Fruit fly (Drosophila melanogaster) whole organism, adult: Measurements from ENCODE around the gene Nubp1.

ENCODE experiments used
- CG1620 ChIP-seq: fragments of 200-800 bp; sonication (Bioruptor generic); optimal IDR thresholded peaks from 2 replicates; lab custom pipeline; 2016; ENCODE audit warnings: missing biosample characterization, missing genetic modification characterization
- CG5204 ChIP-seq: fragments of 200-800 bp; sonication (Bioruptor generic); optimal IDR thresholded peaks from 2 replicates; lab custom pipeline; 2016; ENCODE audit warnings: missing biosample characterization, missing genetic modification characterization
- toe ChIP-seq: fragments of 200-800 bp; sonication (Bioruptor generic); optimal IDR thresholded peaks from 2 replicates; lab custom pipeline; 2016; ENCODE audit warnings: missing biosample characterization, missing genetic modification characterization

DNA sequence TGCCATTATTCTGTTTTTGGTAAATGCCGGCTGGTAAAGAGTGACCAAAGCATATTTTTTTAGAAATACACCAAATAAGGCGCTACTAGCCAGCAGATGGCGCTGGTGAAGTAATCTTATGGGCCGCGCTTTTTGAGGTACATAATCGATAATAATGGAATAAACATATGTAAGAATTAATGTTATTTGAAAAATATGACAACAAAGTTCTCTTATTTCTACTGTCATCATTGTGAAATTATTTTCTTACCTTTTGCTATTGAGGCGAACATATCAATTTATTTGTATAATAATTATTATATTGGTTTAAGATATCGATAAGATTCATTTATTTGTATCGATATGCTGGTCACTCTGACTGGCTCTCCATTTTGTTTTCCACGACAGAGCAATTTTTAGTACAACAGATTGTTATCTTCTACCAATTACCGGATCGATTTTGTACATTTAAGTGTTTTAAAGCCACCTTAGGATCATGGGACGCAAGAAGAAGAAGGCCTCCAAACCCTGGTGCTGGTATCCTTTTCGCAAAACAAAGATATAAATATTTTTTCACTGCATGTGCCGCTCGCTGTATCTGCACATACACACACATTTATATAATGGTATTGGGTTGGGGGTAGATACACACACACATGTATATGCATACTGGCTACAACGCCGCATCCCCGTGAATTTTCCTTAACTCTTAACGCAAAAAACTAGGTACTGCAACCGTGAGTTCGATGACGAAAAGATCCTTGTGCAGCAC, 10.9 kb downstream of the Nubp1 start, which contains the start of the genes LSm7 and BuGZ:
- TF ChIP-seq CG5204 (GFP tag; lab: Kevin White, UChicago), result no peak
- TF ChIP-seq CG1620 (GFP tag; lab: Kevin White, UChicago), result no peak
- TF ChIP-seq toe (GFP tag; lab: Kevin White, UChicago), result no peak
